Worm (Caenorhabditis elegans) whole organism, L2 larva: Measurements from ENCODE around the gene F35F10.6.

Experiments
- C34F6.9 ChIP-seq: fragments of 150-350 bp; optimal IDR thresholded peaks from 2 replicates; lab custom pipeline; 2014; ENCODE audit warnings: missing biosample characterization, missing genetic modification characterization
- Y55F3AM.14 ChIP-seq: fragments of 200-800 bp; sonication (Bioruptor generic); optimal IDR thresholded peaks from 2 replicates; lab custom pipeline; 2018; ENCODE audit warnings: mild to moderate bottlenecking, missing genetic modification characterization, missing compliant biosample characterization
- alr-1 ChIP-seq: fragments of 150-350 bp; optimal IDR thresholded peaks from 2 replicates; lab custom pipeline; 2014; ENCODE audit warnings: missing biosample characterization, missing genetic modification characterization
- ama-1 ChIP-seq: fragments of 150-350 bp; optimal IDR thresholded peaks from 2 replicates; lab custom pipeline; 2018; ENCODE audit warnings: inconsistent platforms
- blmp-1 ChIP-seq: sonication (generic microtip); optimal IDR thresholded peaks from 2 replicates; lab custom pipeline; 2017; ENCODE audit warnings: missing genetic modification characterization, mild to moderate bottlenecking, missing compliant biosample characterization, antibody characterized with exemption, moderate library complexity; ENCODE audit not compliant: insufficient read depth
- ceh-16 ChIP-seq: fragments of 150-350 bp; optimal IDR thresholded peaks from 2 replicates; lab custom pipeline; 2014; ENCODE audit warnings: missing biosample characterization, missing genetic modification characterization
- crh-2 ChIP-seq: sonication (generic microtip); optimal IDR thresholded peaks from 2 replicates; lab custom pipeline; 2017; ENCODE audit warnings: missing biosample characterization, missing genetic modification characterization
- egl-27 ChIP-seq: sonication (generic microtip); optimal IDR thresholded peaks from 3 replicates; lab custom pipeline; 2017; ENCODE audit warnings: missing biosample characterization, missing genetic modification reagents, missing genetic modification characterization
- elt-1 ChIP-seq: fragments of 150-350 bp; optimal IDR thresholded peaks from 2 replicates; lab custom pipeline; 2014; ENCODE audit warnings: missing biosample characterization, missing genetic modification characterization
- elt-3 ChIP-seq: sonication (generic microtip); optimal IDR thresholded peaks from 2 replicates; lab custom pipeline; 2017; ENCODE audit warnings: missing biosample characterization, missing genetic modification characterization
- gmeb-1 ChIP-seq: fragments of 150-350 bp; optimal IDR thresholded peaks from 2 replicates; lab custom pipeline; 2014; ENCODE audit warnings: missing biosample characterization, missing genetic modification characterization
- lin-13 ChIP-seq: fragments of 150-350 bp; optimal IDR thresholded peaks from 2 replicates; lab custom pipeline; 2014; ENCODE audit warnings: missing biosample characterization, missing genetic modification reagents, missing genetic modification characterization
- lin-39 ChIP-seq: fragments of 150-350 bp; optimal IDR thresholded peaks from 2 replicates; lab custom pipeline; 2014; ENCODE audit warnings: missing biosample characterization, missing genetic modification reagents, missing genetic modification characterization
- lsy-2 ChIP-seq, 2 experiments: fragments of 150-350 bp in 1 of 2; sonication (generic microtip) in 1 of 2; optimal IDR thresholded peaks; 2 replicates each; lab custom pipeline; 2014 to 2017; ENCODE audit warnings: missing biosample characterization in 2 of 2, missing genetic modification characterization in 2 of 2
- mbf-1 ChIP-seq: sonication (generic microtip); optimal IDR thresholded peaks from 2 replicates; lab custom pipeline; 2017; ENCODE audit warnings: missing biosample characterization, missing genetic modification characterization
- nhr-10 ChIP-seq: sonication (generic microtip); optimal IDR thresholded peaks from 2 replicates; lab custom pipeline; 2017; ENCODE audit warnings: missing biosample characterization, missing genetic modification characterization
- nhr-11 ChIP-seq: fragments of 150-350 bp; optimal IDR thresholded peaks from 2 replicates; lab custom pipeline; 2014; ENCODE audit warnings: missing biosample characterization, missing genetic modification characterization
- nhr-12 ChIP-seq: fragments of 150-350 bp; optimal IDR thresholded peaks from 2 replicates; lab custom pipeline; 2014; ENCODE audit warnings: missing biosample characterization, missing genetic modification characterization
- nhr-129 ChIP-seq: fragments of 150-350 bp; optimal IDR thresholded peaks from 2 replicates; lab custom pipeline; 2014; ENCODE audit warnings: missing biosample characterization, missing genetic modification characterization
- nhr-21 ChIP-seq: fragments of 150-350 bp; optimal IDR thresholded peaks from 2 replicates; lab custom pipeline; 2014; ENCODE audit warnings: missing biosample characterization, missing genetic modification characterization
- nhr-23 ChIP-seq: fragments of 150-350 bp; optimal IDR thresholded peaks from 2 replicates; lab custom pipeline; 2014; ENCODE audit warnings: missing biosample characterization, missing genetic modification reagents, missing genetic modification characterization
- nhr-25 ChIP-seq: fragments of 150-350 bp; sonication (generic microtip); optimal IDR thresholded peaks from 3 replicates; lab custom pipeline; 2014; ENCODE audit warnings: missing biosample characterization, missing genetic modification characterization
- nhr-6 ChIP-seq: fragments of 150-350 bp; optimal IDR thresholded peaks from 2 replicates; lab custom pipeline; 2014; ENCODE audit warnings: missing biosample characterization, missing genetic modification characterization
- peb-1 ChIP-seq: fragments of 150-350 bp; optimal IDR thresholded peaks from 2 replicates; lab custom pipeline; 2014; ENCODE audit warnings: missing biosample characterization, missing genetic modification characterization
- sem-4 ChIP-seq: fragments of 150-350 bp; optimal IDR thresholded peaks from 2 replicates; lab custom pipeline; 2014; ENCODE audit warnings: missing biosample characterization, missing genetic modification reagents, missing genetic modification characterization
- skn-1 ChIP-seq: sonication (generic microtip); optimal IDR thresholded peaks from 2 replicates; lab custom pipeline; 2017; ENCODE audit warnings: missing biosample characterization, missing genetic modification characterization
- sma-3 ChIP-seq: sonication (generic microtip); optimal IDR thresholded peaks from 2 replicates; lab custom pipeline; 2016; ENCODE audit warnings: missing genetic modification reagents, missing genetic modification characterization, missing compliant biosample characterization
- sma-9 ChIP-seq, 2 experiments: fragments of 150-350 bp in 1 of 2; sonication (generic microtip) in 1 of 2; optimal IDR thresholded peaks; 2 replicates each; lab custom pipeline; 2014 to 2016; ENCODE audit warnings: missing genetic modification characterization in 2 of 2, mild to moderate bottlenecking in 1 of 2, missing biosample characterization in 1 of 2, missing compliant biosample characterization in 1 of 2, missing genetic modification reagents in 1 of 2, moderate library complexity in 1 of 2
- snpc-4 ChIP-seq: fragments of 150-350 bp; optimal IDR thresholded peaks from 2 replicates; lab custom pipeline; 2014; ENCODE audit warnings: missing biosample characterization, missing genetic modification characterization
- unc-39 ChIP-seq: fragments of 150-350 bp; optimal IDR thresholded peaks from 2 replicates; lab custom pipeline; 2014; ENCODE audit warnings: missing biosample characterization, missing genetic modification characterization
- unc-55 ChIP-seq: fragments of 150-350 bp; sonication (generic microtip); optimal IDR thresholded peaks from 3 replicates; lab custom pipeline; 2014; ENCODE audit warnings: missing biosample characterization, missing genetic modification reagents, missing genetic modification characterization
- zag-1 ChIP-seq: fragments of 150-350 bp; optimal IDR thresholded peaks from 2 replicates; lab custom pipeline; 2014; ENCODE audit warnings: missing biosample characterization, missing genetic modification characterization
- ztf-1 ChIP-seq: fragments of 200-800 bp; sonication (Bioruptor generic); conservative IDR thresholded peaks from 2 replicates; pipeline ENCODE4 v1.3.6; 2022; ENCODE audit warnings: missing genetic modification characterization, missing compliant biosample characterization
- ztf-11 ChIP-seq: sonication (generic microtip); optimal IDR thresholded peaks from 2 replicates; lab custom pipeline; 2017; ENCODE audit warnings: missing biosample characterization, missing genetic modification characterization

F35F10.6 gene

DNA sequence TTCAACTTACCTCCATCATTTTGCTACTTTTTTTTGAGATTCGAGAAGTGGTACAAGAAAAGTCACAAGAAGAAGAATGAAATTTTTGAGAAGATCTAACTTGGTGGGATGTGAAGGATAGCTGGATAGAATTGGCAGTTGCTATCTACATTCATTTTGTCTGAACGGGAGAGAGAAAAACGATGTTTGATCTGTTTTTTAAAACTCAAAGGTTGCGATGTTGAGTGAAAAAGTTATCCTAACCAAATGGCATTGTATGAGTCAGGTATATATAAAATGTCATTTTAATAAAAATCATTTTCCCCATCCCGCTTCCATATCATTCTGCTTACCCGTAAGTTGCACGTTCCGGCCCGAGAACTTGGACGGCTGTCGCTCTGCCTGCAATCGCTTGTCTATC lies at the start of gene F35F10.6:
F35F10.6 (minus strand) TSS at position 101 of the 400 bp plus-strand sequence.
- no peak for TF ChIP-seq nhr-129
- TF ChIP-seq nhr-6, result no peak
- no peak for TF ChIP-seq peb-1 (tag; lab: Kevin White, UChicago)
- TF ChIP-seq nhr-23, result no peak
- no peak for TF ChIP-seq gmeb-1 (tag; lab: Kevin White, UChicago)
- no peak for TF ChIP-seq elt-3
- TF ChIP-seq ama-1 (lab: Kevin White, UChicago), result no peak
- TF ChIP-seq snpc-4 (tag; lab: Kevin White, UChicago), result no peak
- TF ChIP-seq sma-3 (GFP tag; lab: Kevin White, UChicago), result no peak
- no peak for TF ChIP-seq crh-2
- TF ChIP-seq lsy-2 (tag; optimal IDR thresholded peaks at IDR 0.05; lab: Kevin White, UChicago), result no peak
- TF ChIP-seq unc-55 (GFP tag; lab: Kevin White, UChicago), result no peak
- TF ChIP-seq nhr-11 (tag; lab: Kevin White, UChicago), result no peak
- no peak for TF ChIP-seq egl-27 (tag; lab: Kevin White, UChicago)
- TF ChIP-seq, all 48 proteins: peak for 0

DNA sequence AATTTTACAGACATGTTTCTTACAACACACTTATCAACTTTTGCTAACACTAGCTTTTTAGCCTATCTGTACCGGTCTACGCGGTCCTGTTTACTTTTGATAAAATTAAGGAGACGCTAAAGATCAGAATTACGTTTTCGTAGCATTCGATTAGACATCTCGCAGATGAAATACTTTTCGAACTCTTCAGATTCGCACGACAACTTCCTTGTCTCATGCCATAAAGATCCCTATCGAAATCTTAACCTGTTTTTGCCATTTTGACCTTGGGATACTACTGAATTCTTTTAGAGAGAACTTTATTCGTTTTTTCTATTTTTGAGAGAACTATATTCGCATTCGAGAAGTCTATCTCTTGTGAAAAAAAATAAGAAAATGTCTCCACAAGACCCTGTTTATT lies 44.2 kb upstream of the F35F10.6 start, which contains the start of gene C17B7.5:
C17B7.5 (plus strand) TSS at position 301 of the 400 bp plus-strand sequence.
- TF ChIP-seq nhr-23 (no peak), skn-1 (tag; lab: Kevin White, UChicago) (no peak), nhr-21 (no peak)

DNA sequence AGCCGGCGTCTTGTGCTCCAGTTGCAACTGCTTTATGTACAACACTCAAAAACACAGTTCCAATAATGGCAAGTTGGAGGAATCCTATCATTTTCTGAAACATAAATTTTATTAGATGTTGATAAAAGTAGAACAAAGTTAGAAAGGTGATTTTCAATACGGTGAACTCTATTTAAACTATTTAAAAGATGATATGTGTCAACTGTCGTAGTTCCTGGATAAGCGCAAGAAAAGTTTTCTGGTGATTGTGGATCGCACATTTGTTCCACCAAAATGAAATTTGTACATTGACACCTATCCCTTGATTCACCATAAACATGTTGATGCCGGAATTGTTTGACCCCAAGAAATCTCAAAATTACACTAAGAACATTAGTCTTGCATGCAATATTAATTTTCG lies 42.9 kb upstream of the F35F10.6 start, which contains the start of gene C17B7.9:
C17B7.9 (minus strand) TSS at position 101 of the 400 bp plus-strand sequence.
- TF ChIP-seq mbf-1 (tag; lab: Kevin White, UChicago), result no peak
- no peak for TF ChIP-seq unc-39 (tag; lab: Kevin White, UChicago)
- TF ChIP-seq nhr-129, result no peak
- TF ChIP-seq ztf-1 (GFP tag; lab: Robert Waterston, UW), result no peak
- TF ChIP-seq elt-1, result no peak
- TF ChIP-seq sem-4, result no peak
- TF ChIP-seq lsy-2 (tag; optimal IDR thresholded peaks at IDR 0.05; lab: Kevin White, UChicago), result no peak
- TF ChIP-seq Y55F3AM.14 (GFP tag; lab: Kevin White, UChicago), result no peak

DNA sequence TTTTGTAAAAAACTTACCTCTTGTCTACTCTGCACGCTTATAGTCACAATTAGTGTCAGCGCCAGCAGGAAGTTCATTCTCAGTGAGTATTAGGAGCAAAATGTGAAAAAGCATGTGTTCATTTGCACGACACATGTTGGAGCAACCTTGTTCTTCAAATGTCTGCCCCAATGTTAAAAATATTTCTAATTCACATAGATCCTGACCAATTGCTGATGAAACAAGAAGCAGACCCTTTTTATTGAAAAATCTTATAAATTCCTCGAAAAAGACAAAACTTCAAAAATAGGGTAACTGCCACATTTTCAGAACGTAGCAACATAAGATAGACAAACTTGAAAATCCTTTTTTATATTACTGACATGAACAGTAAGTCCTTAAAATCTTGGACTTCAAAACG lies 35.0 kb upstream of the F35F10.6 start, which contains the start of gene C17B7.8:
C17B7.8 (minus strand) TSS at position 101 of the 400 bp plus-strand sequence.
- TF ChIP-seq ceh-16 (tag; lab: Kevin White, UChicago), result no peak

DNA sequence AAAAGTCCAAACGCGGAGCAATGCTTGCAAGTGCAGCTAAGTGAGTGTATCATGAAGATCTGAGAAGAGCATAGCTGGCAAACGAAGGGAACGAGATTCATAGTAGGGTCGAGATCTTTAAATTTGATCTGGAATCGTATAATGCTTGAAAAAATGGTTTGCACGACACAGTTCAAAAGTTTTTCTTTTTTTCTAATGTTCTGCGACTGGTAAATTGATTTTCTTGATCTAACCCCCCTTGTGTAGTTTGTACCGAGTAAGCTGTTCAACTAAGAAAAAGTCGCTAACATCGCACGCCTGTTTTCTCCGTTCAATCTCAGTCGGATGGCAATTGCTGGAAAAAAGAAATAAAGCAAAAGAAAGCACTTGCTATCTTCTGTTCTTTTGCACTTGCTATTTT lies 31.3 kb upstream of the F35F10.6 start, which contains the start of gene C17B7.14:
C17B7.14 (minus strand) TSS at position 101 of the 400 bp plus-strand sequence.
- TF ChIP-seq C34F6.9 (tag; lab: Kevin White, UChicago) (no peak), sem-4 (no peak), nhr-6 (no peak), lsy-2 (tag; optimal IDR thresholded peaks at IDR 0.05; lab: Kevin White, UChicago) (no peak), skn-1 (tag; lab: Kevin White, UChicago) (no peak), nhr-25 (tag; lab: Kevin White, UChicago) (no peak), lin-13 (GFP tag; lab: Kevin White, UChicago) (no peak), zag-1 (no peak), nhr-12 (tag; lab: Kevin White, UChicago) (no peak), lin-39 (tag; lab: Kevin White, UChicago) (no peak), mbf-1 (tag; lab: Kevin White, UChicago) (no peak), nhr-11 (tag; lab: Kevin White, UChicago) (no peak), ceh-16 (tag; lab: Kevin White, UChicago) (no peak), ztf-11 (tag; lab: Kevin White, UChicago) (no peak), nhr-10 (tag; lab: Kevin White, UChicago) (no peak), alr-1 (tag; lab: Kevin White, UChicago) (no peak), snpc-4 (tag; lab: Kevin White, UChicago) (no peak), blmp-1 (tag; lab: Kevin White, UChicago) (no peak), sma-9 (GFP tag; optimal IDR thresholded peaks at IDR 0.05; lab: Kevin White, UChicago) (no peak), sma-9 (tag; optimal IDR thresholded peaks at IDR 0.05; lab: Kevin White, UChicago) (no peak)
